Worm (Caenorhabditis elegans) whole organism, early embryonic: Measurements from ENCODE around the gene perm-5.

Source experiments
- F13C5.2 ChIP-seq: sonication (generic microtip); optimal IDR thresholded peaks from 2 replicates; lab custom pipeline; 2017; ENCODE audit warnings: mild to moderate bottlenecking, missing genetic modification characterization, inconsistent platforms, missing compliant biosample characterization
- aly-1 ChIP-seq: sonication (generic microtip); optimal IDR thresholded peaks from 2 replicates; lab custom pipeline; 2016; ENCODE audit warnings: missing genetic modification characterization, missing compliant biosample characterization
- ama-1 ChIP-seq: fragments of 150-350 bp; optimal IDR thresholded peaks from 2 replicates; lab custom pipeline; 2014
- ceh-13 ChIP-seq: fragments of 200-800 bp; sonication (Bioruptor generic); optimal IDR thresholded peaks from 2 replicates; lab custom pipeline; 2018; ENCODE audit warnings: mild to moderate bottlenecking, missing genetic modification characterization, missing compliant biosample characterization
- ceh-36 ChIP-seq: sonication (generic microtip); optimal IDR thresholded peaks from 2 replicates; lab custom pipeline; 2016; ENCODE audit warnings: missing genetic modification characterization, inconsistent platforms, missing compliant biosample characterization
- flt-1 ChIP-seq: fragments of 200-800 bp; sonication (Bioruptor generic); IDR thresholded peaks from 2 replicates; pipeline ENCODE4 v1.3.6; 2022; ENCODE audit warnings: missing genetic modification characterization, missing compliant biosample characterization
- hnd-1 ChIP-seq: sonication (generic microtip); optimal IDR thresholded peaks from 2 replicates; lab custom pipeline; 2016; ENCODE audit warnings: missing genetic modification characterization, missing compliant biosample characterization
- scrt-1 ChIP-seq: fragments of 200-800 bp; sonication (Bioruptor generic); IDR thresholded peaks from 2 replicates; pipeline ENCODE4 v1.3.6; 2022; ENCODE audit warnings: missing genetic modification characterization, missing compliant biosample characterization
- tbx-11 ChIP-seq: fragments of 200-800 bp; sonication (Bioruptor generic); IDR thresholded peaks from 2 replicates; pipeline ENCODE4 v1.3.6; 2022; ENCODE audit warnings: missing genetic modification characterization, missing compliant biosample characterization
- tbx-37 ChIP-seq: fragments of 200-800 bp; sonication (Bioruptor generic); conservative IDR thresholded peaks from 2 replicates; pipeline ENCODE4 v1.3.6; 2022; ENCODE audit warnings: missing genetic modification reagents, missing genetic modification characterization, missing compliant biosample characterization
- tra-4 ChIP-seq: sonication (generic microtip); optimal IDR thresholded peaks from 2 replicates; lab custom pipeline; 2017; ENCODE audit warnings: missing genetic modification characterization, missing compliant biosample characterization

DNA sequence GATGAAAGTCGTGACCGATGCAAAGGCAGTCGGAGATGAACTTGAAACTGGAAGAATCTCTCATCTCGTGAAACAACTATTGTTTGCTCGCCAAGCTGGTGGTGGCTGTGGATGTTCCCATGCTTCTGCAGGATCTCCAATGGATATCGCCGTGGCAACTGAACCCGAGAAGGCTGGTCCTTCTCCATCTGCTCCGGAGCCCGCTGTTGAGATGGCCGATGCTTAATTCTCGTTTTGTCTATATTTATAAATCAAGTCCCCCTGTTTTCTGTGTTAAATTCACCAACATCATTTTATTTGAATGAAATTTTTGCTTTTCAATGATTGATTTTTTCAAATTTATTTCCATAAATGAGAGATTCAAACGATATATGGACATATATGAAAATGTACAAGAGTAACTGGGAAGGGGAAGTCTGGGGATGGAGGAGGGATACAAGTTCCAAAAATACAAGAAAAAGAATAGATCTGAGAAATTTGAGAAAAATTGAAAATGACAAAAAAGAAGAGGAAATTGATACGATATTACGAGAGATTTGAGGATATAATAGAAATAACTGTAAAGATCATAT, 52.4 kb downstream of the perm-5 start:
- TF ChIP-seq flt-1: no peak
- TF ChIP-seq aly-1 (tag; lab: Kevin White, UChicago): no peak
- no peak for TF ChIP-seq ama-1
- no peak for TF ChIP-seq hnd-1 (tag; lab: Kevin White, UChicago)
- no peak for TF ChIP-seq tbx-11 (GFP tag; lab: Robert Waterston, UW)
- no peak for TF ChIP-seq scrt-1
- TF ChIP-seq ceh-13 (GFP tag; lab: Kevin White, UChicago): no peak
- no peak for TF ChIP-seq tbx-37
- no peak for TF ChIP-seq tra-4 (tag; lab: Kevin White, UChicago)
- no peak for TF ChIP-seq F13C5.2 (tag; lab: Kevin White, UChicago)
- no peak for TF ChIP-seq ceh-36 (tag; lab: Kevin White, UChicago)
